Worm (Caenorhabditis elegans) whole organism, early embryonic: ENCODE results near the gene mrps-10.

ENCODE experiments used
- B0310.2 ChIP-seq: sonication (generic microtip); optimal IDR thresholded peaks from 2 replicates; lab custom pipeline; 2016; ENCODE audit warnings: mild to moderate bottlenecking, missing genetic modification characterization, missing compliant biosample characterization
- F13C5.2 ChIP-seq: sonication (generic microtip); optimal IDR thresholded peaks from 2 replicates; lab custom pipeline; 2017; ENCODE audit warnings: mild to moderate bottlenecking, missing genetic modification characterization, inconsistent platforms, missing compliant biosample characterization
- aly-1 ChIP-seq: sonication (generic microtip); optimal IDR thresholded peaks from 2 replicates; lab custom pipeline; 2016; ENCODE audit warnings: missing genetic modification characterization, missing compliant biosample characterization
- ama-1 ChIP-seq: fragments of 150-350 bp; optimal IDR thresholded peaks from 2 replicates; lab custom pipeline; 2014
- ceh-13 ChIP-seq: fragments of 200-800 bp; sonication (Bioruptor generic); optimal IDR thresholded peaks from 2 replicates; lab custom pipeline; 2018; ENCODE audit warnings: mild to moderate bottlenecking, missing genetic modification characterization, missing compliant biosample characterization
- ceh-36 ChIP-seq: sonication (generic microtip); optimal IDR thresholded peaks from 2 replicates; lab custom pipeline; 2016; ENCODE audit warnings: missing genetic modification characterization, inconsistent platforms, missing compliant biosample characterization
- ets-7 ChIP-seq: sonication (generic microtip); optimal IDR thresholded peaks from 2 replicates; lab custom pipeline; 2016; ENCODE audit warnings: missing genotype, missing genetic modification characterization, missing compliant biosample characterization
- flt-1 ChIP-seq: fragments of 200-800 bp; sonication (Bioruptor generic); IDR thresholded peaks from 2 replicates; pipeline ENCODE4 v1.3.6; 2022; ENCODE audit warnings: missing genetic modification characterization, missing compliant biosample characterization
- hmbx-1 ChIP-seq: sonication (generic microtip); optimal IDR thresholded peaks from 2 replicates; lab custom pipeline; 2016; ENCODE audit warnings: mild to moderate bottlenecking, missing genetic modification characterization, missing compliant biosample characterization
- hmg-4 ChIP-seq: fragments of 200-800 bp; sonication (Bioruptor generic); optimal IDR thresholded peaks from 2 replicates; lab custom pipeline; 2018; ENCODE audit warnings: mild to moderate bottlenecking, missing genetic modification characterization, missing compliant biosample characterization
- hnd-1 ChIP-seq: sonication (generic microtip); optimal IDR thresholded peaks from 2 replicates; lab custom pipeline; 2016; ENCODE audit warnings: missing genetic modification characterization, missing compliant biosample characterization
- pes-1 ChIP-seq: fragments of 200-800 bp; sonication (Bioruptor generic); IDR thresholded peaks from 2 replicates; pipeline ENCODE4 v1.3.6; 2022; ENCODE audit warnings: missing genetic modification reagents, missing genetic modification characterization, missing compliant biosample characterization
- scrt-1 ChIP-seq: fragments of 200-800 bp; sonication (Bioruptor generic); IDR thresholded peaks from 2 replicates; pipeline ENCODE4 v1.3.6; 2022; ENCODE audit warnings: missing genetic modification characterization, missing compliant biosample characterization
- sea-1 ChIP-seq: fragments of 200-800 bp; sonication (Bioruptor generic); conservative IDR thresholded peaks from 2 replicates; pipeline ENCODE4 v1.3.6; 2022; ENCODE audit warnings: missing genetic modification characterization, missing compliant biosample characterization
- tbx-11 ChIP-seq: fragments of 200-800 bp; sonication (Bioruptor generic); IDR thresholded peaks from 2 replicates; pipeline ENCODE4 v1.3.6; 2022; ENCODE audit warnings: missing genetic modification characterization, missing compliant biosample characterization
- tbx-37 ChIP-seq: fragments of 200-800 bp; sonication (Bioruptor generic); conservative IDR thresholded peaks from 2 replicates; pipeline ENCODE4 v1.3.6; 2022; ENCODE audit warnings: missing genetic modification reagents, missing genetic modification characterization, missing compliant biosample characterization
- tra-4 ChIP-seq: sonication (generic microtip); optimal IDR thresholded peaks from 2 replicates; lab custom pipeline; 2017; ENCODE audit warnings: missing genetic modification characterization, missing compliant biosample characterization

Gene mrps-10

DNA sequence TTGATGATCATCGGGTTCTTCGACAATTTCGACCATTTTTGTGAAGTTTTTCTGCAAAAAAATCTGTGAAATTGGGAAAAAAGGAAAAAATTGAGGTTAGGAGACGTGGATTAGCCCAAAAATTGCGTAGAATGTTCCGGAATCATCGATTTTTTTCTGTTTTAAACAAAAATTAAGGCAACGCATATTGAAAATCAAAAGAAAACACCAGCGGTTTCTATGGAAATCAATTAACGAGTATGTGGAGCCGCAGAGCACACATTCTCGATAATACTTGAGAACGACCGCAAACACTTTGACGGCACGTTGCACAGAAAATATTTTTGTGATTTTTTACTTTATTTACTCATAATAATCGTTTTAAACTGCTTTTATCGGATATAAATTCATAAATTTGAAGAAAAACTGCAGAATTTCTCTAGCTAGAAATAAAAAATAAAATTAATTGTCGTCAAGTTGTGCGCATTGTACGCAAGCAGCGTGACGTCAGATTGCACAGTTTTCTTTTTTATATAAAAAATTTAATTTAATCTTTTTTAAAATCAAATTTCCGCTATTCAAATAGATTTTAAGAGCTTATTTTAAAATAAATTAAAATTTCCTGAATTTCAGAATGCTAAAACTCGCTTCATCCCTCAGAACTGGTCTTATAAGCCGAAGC is at the start of gene mrps-10, which contains the start of gene npp-25:
Gene mrps-10 (plus strand): TSS at position 611 of the 661 bp plus-strand sequence.
Gene npp-25 (minus strand): TSS at position 51 of the 661 bp plus-strand sequence.
- TF ChIP-seq F13C5.2 (tag; lab: Kevin White, UChicago) (peak; percentile 26), tra-4 (tag; lab: Kevin White, UChicago) (no peak)

DNA sequence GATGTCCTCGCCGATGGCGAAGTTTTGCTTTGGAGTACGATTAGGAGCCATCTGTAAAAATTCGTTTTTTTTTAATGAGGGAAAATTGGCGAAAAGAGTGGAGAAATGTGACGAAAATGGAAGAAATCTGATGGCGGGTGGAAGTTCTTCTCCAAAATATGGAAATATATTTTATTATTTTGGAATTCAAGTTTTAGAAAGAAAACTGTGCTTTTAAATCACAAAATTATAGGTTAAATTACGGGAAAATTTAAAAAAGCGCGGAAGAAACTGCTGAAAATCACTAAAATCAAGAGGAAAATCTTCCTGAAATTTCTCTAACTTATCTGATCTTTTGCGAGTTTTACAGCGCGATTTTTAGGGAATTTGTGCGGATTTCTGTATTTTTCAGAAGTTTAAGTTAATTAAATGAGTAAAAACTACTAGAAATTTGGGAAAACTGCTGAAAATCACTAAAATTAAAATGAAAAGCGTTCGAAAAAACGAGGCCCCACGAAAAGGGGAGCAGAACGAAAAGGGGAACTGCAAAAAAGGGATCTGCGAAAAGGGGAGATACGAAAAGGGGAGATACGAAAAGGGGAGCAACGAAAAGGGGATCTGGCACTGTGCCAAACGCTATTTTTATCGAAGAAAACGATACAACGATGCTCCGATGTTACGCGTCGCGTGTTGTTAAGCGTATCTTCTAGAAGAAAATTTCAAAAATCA is 48.7 kb upstream of the mrps-10 start, which contains the start of the genes cec-7 and enu-3.5:
Gene cec-7 (minus strand): TSS at position 51 of the 708 bp plus-strand sequence.
Gene enu-3.5 (plus strand): TSS at position 670 of the 708 bp plus-strand sequence.
- TF ChIP-seq pes-1 (GFP tag; lab: Robert Waterston, UW) (no peak), sea-1 (GFP tag; lab: Robert Waterston, UW) (0 out of 2 replicates have a peak, but pooled peaks have one; percentile 7)

DNA sequence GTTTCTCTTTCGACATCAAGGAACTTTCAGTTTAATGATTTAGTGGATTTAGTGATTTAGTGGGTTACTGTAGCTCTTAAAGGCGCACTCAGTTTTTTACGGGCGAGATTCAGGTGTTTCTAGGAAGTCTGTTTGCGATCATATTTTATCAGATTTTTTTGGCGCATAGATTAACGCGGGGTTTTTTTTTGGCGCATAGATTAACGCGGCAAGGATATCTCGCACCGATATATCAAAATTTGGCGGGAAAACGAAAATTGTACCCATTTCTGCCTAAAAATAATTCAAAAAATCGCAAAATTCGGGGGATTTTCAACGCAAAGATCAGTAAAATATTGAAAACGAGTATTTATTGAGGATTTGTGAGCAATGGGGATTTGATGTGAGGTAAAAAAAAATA is 45.7 kb upstream of the mrps-10 start:
- TF ChIP-seq scrt-1 (GFP tag; lab: Robert Waterston, UW) = no peak
- no peak for TF ChIP-seq hmg-4
- no peak for TF ChIP-seq ceh-36 (tag; lab: Kevin White, UChicago)
- TF ChIP-seq flt-1 (GFP tag; lab: Robert Waterston, UW) = no peak
- no peak for TF ChIP-seq aly-1 (tag; lab: Kevin White, UChicago)
- TF ChIP-seq B0310.2 = no peak
- TF ChIP-seq hnd-1 (tag; lab: Kevin White, UChicago) = no peak
- TF ChIP-seq tbx-37 (GFP tag; lab: Robert Waterston, UW) = no peak
- TF ChIP-seq tbx-11 = no peak

DNA sequence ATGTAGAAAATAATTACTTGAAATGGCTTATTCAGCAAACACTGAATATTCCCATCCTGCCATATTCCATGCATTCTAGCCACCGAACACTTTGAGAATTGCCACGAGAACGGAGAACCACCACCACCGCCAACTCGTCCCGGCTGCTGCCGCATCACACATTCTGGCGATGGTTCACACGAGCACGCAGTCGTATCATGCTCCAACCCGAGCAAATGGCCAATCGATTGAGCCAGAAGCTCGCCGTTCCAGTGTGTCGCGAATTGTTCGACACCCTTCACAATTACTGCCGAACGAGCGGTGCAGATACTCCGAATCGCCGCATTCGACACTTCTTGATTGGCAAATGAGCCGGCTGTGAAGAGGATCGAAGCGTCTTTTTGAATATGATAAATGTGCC is 41.2 kb upstream of the mrps-10 start:
- TF ChIP-seq ceh-36 (tag; lab: Kevin White, UChicago) = no peak
- no peak for TF ChIP-seq ama-1 (lab: Kevin White, UChicago)
- no peak for TF ChIP-seq aly-1 (tag; lab: Kevin White, UChicago)

DNA sequence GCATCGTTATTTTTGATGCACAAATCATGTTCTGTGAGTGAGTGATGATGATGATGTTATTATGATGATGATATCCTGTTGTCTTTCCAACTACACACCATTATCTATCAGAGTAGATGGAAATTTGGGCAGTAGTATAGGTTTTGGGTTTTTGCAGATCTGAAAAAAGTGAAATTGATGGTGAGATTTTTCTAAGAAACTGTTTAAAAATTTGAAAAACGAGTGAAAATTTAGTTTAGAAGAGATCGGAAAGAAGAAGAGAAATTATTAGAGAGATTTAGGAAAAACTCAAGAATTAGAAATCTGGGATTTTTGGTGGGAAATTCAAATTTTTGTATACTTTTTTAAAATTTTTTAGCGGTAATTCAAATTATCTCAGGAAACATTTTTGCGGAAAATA is 34.8 kb upstream of the mrps-10 start, which contains the start of the genes Y37D8A.29 and unc-71:
Gene Y37D8A.29 (minus strand): TSS at position 101 of the 400 bp plus-strand sequence.
Gene unc-71 (minus strand): TSS at position 159 of the 400 bp plus-strand sequence.
- TF ChIP-seq tbx-11 (no peak), tra-4 (tag; lab: Kevin White, UChicago) (no peak), sea-1 (GFP tag; lab: Robert Waterston, UW) (no peak), F13C5.2 (tag; lab: Kevin White, UChicago) (no peak)

DNA sequence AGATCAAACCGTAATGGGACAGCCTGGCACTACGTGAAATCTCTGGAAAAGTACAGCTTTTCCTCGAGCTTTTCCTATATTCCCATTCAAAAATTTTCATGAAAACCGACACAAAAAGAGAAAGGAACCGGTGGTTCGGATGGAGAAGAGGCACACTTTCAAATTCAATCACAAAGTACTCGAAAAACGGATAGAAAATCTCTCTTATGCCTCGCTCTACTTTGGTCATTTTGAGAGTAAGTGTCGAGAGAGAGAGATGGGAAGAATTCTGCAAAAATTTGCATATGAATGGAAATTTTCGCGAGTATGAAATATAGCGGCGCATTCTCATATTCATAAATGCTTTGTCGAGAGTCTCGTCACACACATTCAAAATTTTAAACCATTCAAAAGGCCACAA is 33.6 kb upstream of the mrps-10 start:
- TF ChIP-seq flt-1 (GFP tag; lab: Robert Waterston, UW) (no peak), ceh-13 (GFP tag; lab: Kevin White, UChicago) (no peak)

DNA sequence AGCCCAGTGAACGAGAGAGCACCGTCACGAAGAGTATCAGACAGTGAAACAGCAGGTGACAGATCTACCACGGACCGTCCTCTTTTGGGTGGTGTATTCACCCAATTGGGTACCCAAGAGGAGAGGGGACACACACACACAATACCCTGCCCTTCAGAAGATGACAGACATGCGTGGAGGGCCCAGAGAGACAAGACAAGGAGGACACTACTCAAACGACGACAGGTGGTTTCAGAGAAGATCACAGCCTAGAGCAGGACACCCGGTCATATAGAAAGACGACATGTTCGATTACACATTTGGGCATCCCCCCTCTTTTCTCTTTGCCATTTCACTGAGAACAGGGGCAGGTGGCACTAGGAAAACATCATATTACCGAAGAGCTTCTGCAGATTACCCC is 32.1 kb upstream of the mrps-10 start:
- TF ChIP-seq flt-1 (GFP tag; lab: Robert Waterston, UW) (0 out of 2 replicates have a peak, but pooled peaks have one; percentile 48), hnd-1 (tag; lab: Kevin White, UChicago) (no peak), tbx-37 (GFP tag; lab: Robert Waterston, UW) (no peak), ets-7 (tag; lab: Kevin White, UChicago) (no peak), tbx-11 (0 out of 2 replicates have a peak, but pooled peaks have one; percentile 44), sea-1 (GFP tag; lab: Robert Waterston, UW) (peak; percentile 52; the same call in 1 of the 2 replicates), B0310.2 (no peak), F13C5.2 (tag; lab: Kevin White, UChicago) (no peak), aly-1 (tag; lab: Kevin White, UChicago) (no peak), ceh-13 (GFP tag; lab: Kevin White, UChicago) (no peak), hmg-4 (peak; percentile 64)

DNA sequence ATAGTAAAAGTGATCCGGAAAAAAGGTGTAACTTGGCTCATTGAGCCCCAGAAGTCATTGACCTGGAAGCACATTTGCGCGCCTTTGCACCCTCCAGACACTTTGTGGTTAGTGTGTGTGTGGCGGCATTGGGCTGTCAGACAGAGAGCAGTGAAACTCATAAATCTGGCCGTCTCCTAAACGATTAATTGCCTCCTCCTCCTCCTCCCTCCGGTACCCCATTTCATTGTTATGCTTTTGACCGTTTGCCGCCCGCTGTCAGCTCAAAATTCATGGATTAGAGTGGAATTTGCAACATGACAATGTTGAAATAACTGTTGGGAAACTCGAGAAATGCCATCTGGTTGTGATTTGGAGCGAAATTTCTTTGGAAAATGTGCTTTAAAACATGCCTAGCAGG is 22.3 kb upstream of the mrps-10 start:
- TF ChIP-seq sea-1 (GFP tag; lab: Robert Waterston, UW) (no peak), ceh-13 (GFP tag; lab: Kevin White, UChicago) (no peak)

DNA sequence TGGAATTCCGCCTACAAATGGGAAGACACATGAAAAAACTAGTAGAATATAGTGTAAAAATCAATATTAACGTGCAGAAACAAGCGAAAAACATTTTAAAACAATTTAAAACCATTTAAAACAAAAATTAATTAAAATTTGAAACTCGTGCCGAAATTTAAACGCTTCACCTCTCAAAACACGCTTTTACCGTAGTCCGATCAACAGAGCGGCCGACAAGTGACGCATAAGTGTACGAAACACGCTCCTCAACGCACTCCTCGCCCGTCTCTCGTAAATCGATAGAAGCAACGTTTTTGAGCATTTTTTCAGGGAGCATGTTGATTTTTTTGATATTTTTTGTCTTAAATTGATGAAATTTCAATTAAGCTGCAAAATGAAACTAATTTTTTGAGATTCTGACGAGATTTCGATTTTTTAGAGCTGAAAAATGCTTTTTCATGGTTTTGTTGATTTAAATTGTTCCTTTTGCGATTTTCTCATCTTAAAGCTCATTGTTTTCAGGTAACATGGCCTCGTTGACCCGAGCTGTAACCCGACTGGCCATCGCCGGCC is 21.3 kb upstream of the mrps-10 start, which contains the start of gene cox-5A:
Gene cox-5A (plus strand): TSS at position 505 of the 555 bp plus-strand sequence.
- TF ChIP-seq sea-1 (GFP tag; lab: Robert Waterston, UW) = no peak
- TF ChIP-seq hmg-4 = peak; percentile 64
- no peak for TF ChIP-seq aly-1 (tag; lab: Kevin White, UChicago)
- TF ChIP-seq scrt-1 (GFP tag; lab: Robert Waterston, UW) = no peak
- TF ChIP-seq F13C5.2 (tag; lab: Kevin White, UChicago) = peak; percentile 90
- TF ChIP-seq hnd-1 (tag; lab: Kevin White, UChicago) = peak; percentile 18
- TF ChIP-seq ceh-36 (tag; lab: Kevin White, UChicago) = no peak
- TF ChIP-seq ets-7 (tag; lab: Kevin White, UChicago) = peak; percentile 50
- TF ChIP-seq tbx-11 = no peak
- TF ChIP-seq pes-1 (GFP tag; lab: Robert Waterston, UW) = 0 out of 2 replicates have a peak, but pooled peaks have one; percentile 41
- TF ChIP-seq flt-1 (GFP tag; lab: Robert Waterston, UW) = peak; percentile 28; the same call in 1 of the 2 replicates
- TF ChIP-seq ceh-13 (GFP tag; lab: Kevin White, UChicago) = no peak
- TF ChIP-seq B0310.2 = peak; percentile 65
- TF ChIP-seq hmbx-1 (tag; lab: Kevin White, UChicago) = no peak
- TF ChIP-seq ama-1 (lab: Kevin White, UChicago) = no peak
- no peak for TF ChIP-seq tbx-37 (GFP tag; lab: Robert Waterston, UW)
- TF ChIP-seq tra-4 (tag; lab: Kevin White, UChicago) = no peak
